Worm (Caenorhabditis elegans): ENCODE measurements around the gene T05G5.1.

Gene T05G5.1

DNA sequence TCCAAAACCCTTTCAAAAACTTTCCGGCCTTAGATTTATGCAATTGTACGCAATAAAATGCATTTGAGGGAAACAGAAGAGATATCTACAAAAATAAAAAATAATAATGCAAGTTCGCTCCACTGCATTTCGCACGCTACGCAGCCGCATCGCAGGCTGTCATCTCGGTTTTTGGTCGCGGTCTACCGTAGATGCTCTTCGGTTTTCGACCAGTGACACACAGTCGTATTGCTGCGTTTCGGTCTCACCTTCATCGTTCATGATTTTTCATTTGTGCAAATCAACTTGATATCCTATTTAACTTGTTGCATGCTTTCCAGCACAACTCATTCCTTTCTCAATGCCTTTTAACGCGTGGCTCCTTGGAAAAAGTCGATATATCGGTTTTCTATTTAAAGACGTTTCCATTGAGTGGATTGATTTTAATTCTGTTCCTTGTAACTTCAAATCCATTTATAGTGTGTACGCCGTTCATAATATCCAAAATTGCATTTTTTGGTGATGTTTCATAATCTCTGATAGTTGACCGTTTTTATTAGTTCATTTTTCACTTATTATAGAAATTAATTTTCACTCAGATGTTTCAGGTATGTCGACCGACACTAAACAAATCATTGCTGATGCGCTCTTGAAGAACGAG lies 37.6 kb upstream of the T05G5.1 start, which contains the start of gene vha-1 (continued):
- TF ChIP-seq fos-1 (tag; optimal IDR thresholded peaks at IDR 0.05) (peak; percentile 61), mep-1 (tag; optimal IDR thresholded peaks at IDR 0.05) (peak; percentile 87), lin-35 (GFP tag; optimal IDR thresholded peaks at IDR 0.05) (peak; percentile 88 to 91), nhr-237 (tag; optimal IDR thresholded peaks at IDR 0.05) (peak; percentile 84), jun-1 (tag; optimal IDR thresholded peaks at IDR 0.05) (peak; percentile 66), unc-130 (tag; optimal IDR thresholded peaks at IDR 0.05) (peak; percentile 73), ztf-11 (tag; optimal IDR thresholded peaks at IDR 0.05) (peak in 1 of 2 experiments; percentile 18), hpl-2 (GFP tag; optimal IDR thresholded peaks at IDR 0.05) (peak; percentile 41), C34B4.2 (tag; optimal IDR thresholded peaks at IDR 0.05) (no peak), elt-3 (tag; optimal IDR thresholded peaks at IDR 0.05) (peak in 4 of 6 experiments; percentile 11 to 92 (median 79)), lir-3 (tag; optimal IDR thresholded peaks at IDR 0.05; ENCODE audit: poor library complexity) (peak; percentile 34), snu-23 (GFP tag; optimal IDR thresholded peaks at IDR 0.05) (peak; percentile 94), lin-15B (tag; optimal IDR thresholded peaks at IDR 0.05) (peak; percentile 95), efl-1 (optimal IDR thresholded peaks at IDR 0.05) (peak; percentile 79 to 89), efl-1 (GFP tag; optimal IDR thresholded peaks at IDR 0.05 in 1 of 2) (peak; percentile 79 to 94), blmp-1 (tag; optimal IDR thresholded peaks at IDR 0.05) (peak; percentile 57), pqm-1 (tag; optimal IDR thresholded peaks at IDR 0.05) (no peak), C16A3.4 (tag; optimal IDR thresholded peaks at IDR 0.05) (peak; percentile 91), nhr-20 (tag; optimal IDR thresholded peaks at IDR 0.05) (peak; percentile 88)

DNA sequence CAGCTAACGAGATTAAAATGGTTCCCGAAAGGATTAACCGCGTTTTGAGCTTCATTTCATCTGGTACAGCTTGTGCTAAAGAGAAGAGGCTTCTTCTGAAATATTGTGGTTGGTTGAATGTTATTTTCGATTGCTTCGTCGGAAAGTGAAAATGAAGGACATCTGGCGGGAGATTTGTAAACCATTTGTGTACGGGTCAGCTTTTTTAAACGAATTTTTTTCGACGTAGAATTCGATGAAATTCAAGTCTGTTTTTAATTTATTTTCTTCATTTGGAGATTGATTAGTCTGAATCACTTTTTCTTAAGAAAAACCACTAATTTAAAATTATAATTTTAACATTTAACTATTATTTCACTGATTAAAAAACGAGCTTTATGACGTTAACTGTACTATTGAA lies 37.1 kb upstream of the T05G5.1 start, which contains the start of gene sqv-3:
Gene sqv-3 (minus strand): TSS at position 101 of the 400 bp plus-strand sequence.
- no peak for TF ChIP-seq efl-1 (optimal IDR thresholded peaks at IDR 0.05)
- TF ChIP-seq efl-1 (GFP tag; optimal IDR thresholded peaks at IDR 0.05 in 1 of 2): peak in 1 of 2 experiments; percentile 74
- TF ChIP-seq tbx-2 (tag; optimal IDR thresholded peaks at IDR 0.05): no peak
- TF ChIP-seq dsc-1 (tag; optimal IDR thresholded peaks at IDR 0.05): peak; percentile 39

DNA sequence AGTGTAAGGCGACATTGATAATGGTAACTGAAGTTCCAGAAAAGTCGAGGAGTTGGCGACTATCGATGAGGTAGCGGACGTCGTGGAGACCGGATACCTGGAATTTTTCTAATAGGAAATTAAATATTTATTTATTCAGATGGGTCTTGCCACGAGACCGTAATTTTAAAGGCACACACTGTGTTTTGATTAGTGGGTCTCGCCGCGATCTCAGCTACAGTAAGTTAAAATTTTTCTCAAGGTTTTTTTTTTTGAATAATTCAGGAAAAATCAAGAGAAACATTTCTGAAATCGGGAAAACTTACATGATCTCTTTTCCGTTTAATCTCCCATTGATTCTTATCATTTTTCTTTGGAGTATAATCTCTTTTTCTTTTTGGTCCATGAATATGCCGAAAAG lies 35.9 kb upstream of the T05G5.1 start:
- TF ChIP-seq mep-1 (tag; optimal IDR thresholded peaks at IDR 0.05) (no peak), vab-15 (tag; optimal IDR thresholded peaks at IDR 0.05) (no peak), rnt-1 (tag; optimal IDR thresholded peaks at IDR 0.05) (no peak), unc-86 (tag; optimal IDR thresholded peaks at IDR 0.05) (no peak), snu-23 (GFP tag; optimal IDR thresholded peaks at IDR 0.05) (no peak), lin-14 (GFP tag; optimal IDR thresholded peaks at IDR 0.05) (no peak), F16B12.6 (tag; optimal IDR thresholded peaks at IDR 0.05) (no peak), hlh-17 (GFP tag; optimal IDR thresholded peaks at IDR 0.05; ENCODE audit: borderline replicate concordance) (no peak), nhr-47 (tag; optimal IDR thresholded peaks at IDR 0.05) (no peak), unc-30 (tag; optimal IDR thresholded peaks at IDR 0.05) (no peak), ets-5 (GFP tag; IDR thresholded peaks at IDR 0.05) (no peak), C16A3.4 (tag; optimal IDR thresholded peaks at IDR 0.05) (no peak), ceh-88 (GFP tag; IDR thresholded peaks at IDR 0.05) (no peak), unc-98 (GFP tag; IDR thresholded peaks at IDR 0.05) (no peak), dsc-1 (tag; optimal IDR thresholded peaks at IDR 0.05) (no peak), hlh-4 (tag; optimal IDR thresholded peaks at IDR 0.05) (no peak), Y116A8C.19 (tag; optimal IDR thresholded peaks at IDR 0.05; ENCODE audit: borderline replicate concordance) (no peak)

DNA sequence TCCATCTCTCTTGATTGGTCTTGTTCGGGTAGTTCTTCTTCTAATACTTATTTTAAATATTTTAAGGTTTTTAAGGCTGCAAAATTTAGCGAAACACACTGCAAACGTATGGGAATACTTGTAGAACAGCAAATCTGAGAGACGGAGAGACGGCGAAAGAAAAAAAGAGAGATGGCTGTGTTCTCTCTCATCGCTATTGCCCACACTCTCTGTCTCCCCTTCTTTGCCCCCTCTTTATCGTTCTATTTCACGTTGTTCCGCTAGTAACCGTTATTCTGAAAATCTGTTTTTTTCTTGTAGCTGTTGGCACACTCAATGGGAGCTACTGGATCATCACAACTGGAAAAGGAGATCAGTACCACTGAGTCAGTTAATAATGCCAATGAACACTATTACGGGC lies 33.2 kb upstream of the T05G5.1 start, which contains the start of gene usp-46:
Gene usp-46 (plus strand): TSS at position 301 of the 400 bp plus-strand sequence.
- TF ChIP-seq C16A3.4 (tag; optimal IDR thresholded peaks at IDR 0.05) (no peak), ces-1 (GFP tag; optimal IDR thresholded peaks at IDR 0.05) (no peak), ceh-90 (tag; optimal IDR thresholded peaks at IDR 0.05) (no peak), snu-23 (GFP tag; optimal IDR thresholded peaks at IDR 0.05) (peak; percentile 13), grh-1 (GFP tag; IDR thresholded peaks at IDR 0.05) (no peak), lin-14 (GFP tag; optimal IDR thresholded peaks at IDR 0.05) (peak; percentile 53), egl-27 (tag; optimal IDR thresholded peaks at IDR 0.05) (no peak), ceh-8 (GFP tag; optimal IDR thresholded peaks at IDR 0.05) (no peak), nhr-20 (tag; optimal IDR thresholded peaks at IDR 0.05) (no peak), mep-1 (tag; optimal IDR thresholded peaks at IDR 0.05) (no peak), unc-86 (tag; optimal IDR thresholded peaks at IDR 0.05) (no peak), snpc-4 (tag; optimal IDR thresholded peaks at IDR 0.05) (no peak), zag-1 (tag; optimal IDR thresholded peaks at IDR 0.05) (no peak), ets-5 (GFP tag; IDR thresholded peaks at IDR 0.05) (no peak), ztf-11 (tag; optimal IDR thresholded peaks at IDR 0.05) (no peak), lsy-2 (tag; optimal IDR thresholded peaks at IDR 0.05) (peak in 1 of 2 experiments; percentile 16), efl-1 (optimal IDR thresholded peaks at IDR 0.05) (peak in 1 of 2 experiments; percentile 5), efl-1 (GFP tag; optimal IDR thresholded peaks at IDR 0.05 in 1 of 2) (no peak), ama-1 (optimal IDR thresholded peaks at IDR 0.05) (no peak), ceh-82 (tag; optimal IDR thresholded peaks at IDR 0.05) (peak in 1 of 3 experiments; percentile 30), ztf-4 (tag; optimal IDR thresholded peaks at IDR 0.05) (no peak)
